Fruit fly (Drosophila melanogaster) whole organism, pupa: Measurements from ENCODE around the gene CG5984.

ENCODE experiments used
- CG10348 ChIP-seq: fragments of 200-800 bp; sonication (Bioruptor generic); IDR thresholded peaks from 2 replicates; pipeline ENCODE4 v1.3.6; 2022; ENCODE audit warnings: missing biosample characterization, missing genetic modification characterization
- CG15710 ChIP-seq: fragments of 200-800 bp; sonication (Bioruptor generic); optimal IDR thresholded peaks from 2 replicates; lab custom pipeline; 2018; ENCODE audit warnings: missing biosample characterization, mild to moderate bottlenecking, missing genetic modification characterization, moderate library complexity
- CG4496 ChIP-seq: fragments of 200-800 bp; sonication (Bioruptor generic); IDR thresholded peaks from 3 replicates; pipeline ENCODE4 v1.3.6; 2022; ENCODE audit warnings: missing biosample characterization, missing genetic modification characterization
- D1 ChIP-seq: fragments of 200-800 bp; sonication (Bioruptor generic); optimal IDR thresholded peaks from 2 replicates; lab custom pipeline; 2018; ENCODE audit warnings: missing biosample characterization, mild to moderate bottlenecking, missing genetic modification characterization, moderate library complexity
- Ets98B ChIP-seq: fragments of 200-800 bp; sonication (Bioruptor generic); IDR thresholded peaks from 2 replicates; pipeline ENCODE4 v1.3.6; 2022; ENCODE audit warnings: missing biosample characterization, missing genetic modification characterization

DNA sequence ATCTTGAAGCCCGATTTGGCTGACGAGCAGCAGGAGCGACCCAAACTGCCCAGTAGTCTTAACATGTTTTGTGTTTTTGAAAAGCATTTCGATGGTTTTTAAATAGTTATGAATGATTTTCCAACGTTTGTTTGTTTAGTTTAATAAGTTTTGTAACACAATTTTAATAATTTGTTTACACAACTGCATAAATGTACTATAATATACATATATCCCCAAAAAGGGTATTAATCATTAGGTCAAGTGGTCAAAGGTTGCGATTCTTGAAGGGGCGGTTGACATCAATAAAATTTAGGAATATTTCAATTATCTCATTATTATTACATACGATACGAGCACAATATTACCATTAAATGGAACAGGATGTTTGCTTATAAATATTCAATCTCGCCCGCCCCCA, 18.4 kb downstream of the CG5984 start, which contains the start of gene CG42814:
- TF ChIP-seq Ets98B (GFP tag; lab: Robert Waterston, UW) (no peak), CG10348 (GFP tag; lab: Robert Waterston, UW) (no peak), CG4496 (GFP tag; lab: Robert Waterston, UW) (no peak), D1 (tag; lab: Kevin White, UChicago) (no peak), CG15710 (tag; lab: Kevin White, UChicago) (no peak)
